Fruit fly (Drosophila melanogaster): Measurements from ENCODE around the gene CG10375.

dm6 chr3R:23729632-23730471 lies 37.7 kb upstream of the CG10375 start:
- TF ChIP-seq CG4496 (GFP tag; IDR thresholded peaks at IDR 0.05) = peak; percentile 84
- TF ChIP-seq Snoo (tag; optimal IDR thresholded peaks at IDR 0.05) = peak; percentile 40
- TF ChIP-seq CG8159 (tag; optimal IDR thresholded peaks at IDR 0.05) = peak; percentile 21
- peak; percentile 61 for TF ChIP-seq Ets98B (GFP tag; IDR thresholded peaks at IDR 0.05)
- TF ChIP-seq Pif1A (GFP tag; optimal IDR thresholded peaks at IDR 0.05) = no peak
- no peak for TF ChIP-seq Pif1B (GFP tag; optimal IDR thresholded peaks at IDR 0.05)
- TF ChIP-seq CG17806 (tag; optimal IDR thresholded peaks at IDR 0.05) = no peak
- TF ChIP-seq CG15710 (tag; optimal IDR thresholded peaks at IDR 0.05) = peak; percentile 6
